Worm (Caenorhabditis elegans) whole organism, early embryonic: ENCODE measurements around the gene F35C5.12.

Source experiments
- B0310.2 ChIP-seq: sonication (generic microtip); optimal IDR thresholded peaks from 2 replicates; lab custom pipeline; 2016; ENCODE audit warnings: mild to moderate bottlenecking, missing genetic modification characterization, missing compliant biosample characterization
- F13C5.2 ChIP-seq: sonication (generic microtip); optimal IDR thresholded peaks from 2 replicates; lab custom pipeline; 2017; ENCODE audit warnings: mild to moderate bottlenecking, missing genetic modification characterization, inconsistent platforms, missing compliant biosample characterization
- aly-1 ChIP-seq: sonication (generic microtip); optimal IDR thresholded peaks from 2 replicates; lab custom pipeline; 2016; ENCODE audit warnings: missing genetic modification characterization, missing compliant biosample characterization
- ama-1 ChIP-seq: fragments of 150-350 bp; optimal IDR thresholded peaks from 2 replicates; lab custom pipeline; 2014
- ceh-13 ChIP-seq: fragments of 200-800 bp; sonication (Bioruptor generic); optimal IDR thresholded peaks from 2 replicates; lab custom pipeline; 2018; ENCODE audit warnings: mild to moderate bottlenecking, missing genetic modification characterization, missing compliant biosample characterization
- ceh-36 ChIP-seq: sonication (generic microtip); optimal IDR thresholded peaks from 2 replicates; lab custom pipeline; 2016; ENCODE audit warnings: missing genetic modification characterization, inconsistent platforms, missing compliant biosample characterization
- ets-7 ChIP-seq: sonication (generic microtip); optimal IDR thresholded peaks from 2 replicates; lab custom pipeline; 2016; ENCODE audit warnings: missing genotype, missing genetic modification characterization, missing compliant biosample characterization
- flt-1 ChIP-seq: fragments of 200-800 bp; sonication (Bioruptor generic); IDR thresholded peaks from 2 replicates; pipeline ENCODE4 v1.3.6; 2022; ENCODE audit warnings: missing genetic modification characterization, missing compliant biosample characterization
- hmbx-1 ChIP-seq: sonication (generic microtip); optimal IDR thresholded peaks from 2 replicates; lab custom pipeline; 2016; ENCODE audit warnings: mild to moderate bottlenecking, missing genetic modification characterization, missing compliant biosample characterization
- hmg-4 ChIP-seq: fragments of 200-800 bp; sonication (Bioruptor generic); optimal IDR thresholded peaks from 2 replicates; lab custom pipeline; 2018; ENCODE audit warnings: mild to moderate bottlenecking, missing genetic modification characterization, missing compliant biosample characterization
- hnd-1 ChIP-seq: sonication (generic microtip); optimal IDR thresholded peaks from 2 replicates; lab custom pipeline; 2016; ENCODE audit warnings: missing genetic modification characterization, missing compliant biosample characterization
- pes-1 ChIP-seq: fragments of 200-800 bp; sonication (Bioruptor generic); IDR thresholded peaks from 2 replicates; pipeline ENCODE4 v1.3.6; 2022; ENCODE audit warnings: missing genetic modification reagents, missing genetic modification characterization, missing compliant biosample characterization
- scrt-1 ChIP-seq: fragments of 200-800 bp; sonication (Bioruptor generic); IDR thresholded peaks from 2 replicates; pipeline ENCODE4 v1.3.6; 2022; ENCODE audit warnings: missing genetic modification characterization, missing compliant biosample characterization
- sea-1 ChIP-seq: fragments of 200-800 bp; sonication (Bioruptor generic); conservative IDR thresholded peaks from 2 replicates; pipeline ENCODE4 v1.3.6; 2022; ENCODE audit warnings: missing genetic modification characterization, missing compliant biosample characterization
- tbx-11 ChIP-seq: fragments of 200-800 bp; sonication (Bioruptor generic); IDR thresholded peaks from 2 replicates; pipeline ENCODE4 v1.3.6; 2022; ENCODE audit warnings: missing genetic modification characterization, missing compliant biosample characterization
- tbx-37 ChIP-seq: fragments of 200-800 bp; sonication (Bioruptor generic); conservative IDR thresholded peaks from 2 replicates; pipeline ENCODE4 v1.3.6; 2022; ENCODE audit warnings: missing genetic modification reagents, missing genetic modification characterization, missing compliant biosample characterization
- tra-4 ChIP-seq: sonication (generic microtip); optimal IDR thresholded peaks from 2 replicates; lab custom pipeline; 2017; ENCODE audit warnings: missing genetic modification characterization, missing compliant biosample characterization

The F35C5.12 gene

ce11 chrII:12888471-12888870 is 25.9 kb downstream of the F35C5.12 start, which contains the start of gene F35C5.3:
Gene F35C5.3, plus strand, starts transcription at chrII:12888771.
- TF ChIP-seq hnd-1 (tag; lab: Kevin White, UChicago) (no peak), tra-4 (tag; lab: Kevin White, UChicago) (no peak), B0310.2 (no peak)

- no peak for TF ChIP-seq sea-1 (GFP tag; lab: Robert Waterston, UW)
- no peak for TF ChIP-seq hmg-4 (GFP tag; lab: Kevin White, UChicago)
- TF ChIP-seq tbx-11: no peak
- no peak for TF ChIP-seq B0310.2
- TF ChIP-seq flt-1: no peak
- TF ChIP-seq ets-7 (tag; lab: Kevin White, UChicago): no peak
- no peak for TF ChIP-seq aly-1 (tag; lab: Kevin White, UChicago)
- no peak for TF ChIP-seq F13C5.2 (tag; lab: Kevin White, UChicago)
- TF ChIP-seq ama-1 (lab: Kevin White, UChicago): no peak
- TF ChIP-seq ceh-36 (tag; lab: Kevin White, UChicago): no peak
Measured at ce11 chrII:12884972-12885371, 29.4 kb downstream of the F35C5.12 start, which contains the start of gene sra-14. Gene sra-14, plus strand, starts transcription at chrII:12885272.

ce11 chrII:12880406-12880805 is 34.0 kb downstream of the F35C5.12 start, which contains the start of gene F35C5.1:
Gene F35C5.1, plus strand, starts transcription at chrII:12880804.
- TF ChIP-seq pes-1 (no peak), tbx-11 (no peak), aly-1 (tag; lab: Kevin White, UChicago) (no peak), tra-4 (tag; lab: Kevin White, UChicago) (no peak), hmbx-1 (tag; lab: Kevin White, UChicago) (no peak), F13C5.2 (tag; lab: Kevin White, UChicago) (no peak), sea-1 (GFP tag; lab: Robert Waterston, UW) (no peak), ama-1 (lab: Kevin White, UChicago) (no peak), scrt-1 (GFP tag; lab: Robert Waterston, UW) (no peak), tbx-37 (no peak), B0310.2 (no peak), ceh-36 (tag; lab: Kevin White, UChicago) (no peak)

ce11 chrII:12879758-12880157 is 34.6 kb downstream of the F35C5.12 start:
- no peak for TF ChIP-seq F13C5.2 (tag; lab: Kevin White, UChicago)
- TF ChIP-seq B0310.2: no peak
- no peak for TF ChIP-seq ceh-13
- no peak for TF ChIP-seq ets-7 (tag; lab: Kevin White, UChicago)
- TF ChIP-seq hmbx-1 (tag; lab: Kevin White, UChicago): no peak
- TF ChIP-seq pes-1: no peak
- no peak for TF ChIP-seq tbx-11
- no peak for TF ChIP-seq tra-4 (tag; lab: Kevin White, UChicago)
- no peak for TF ChIP-seq hnd-1 (tag; lab: Kevin White, UChicago)
- no peak for TF ChIP-seq ama-1 (lab: Kevin White, UChicago)
- no peak for TF ChIP-seq ceh-36 (tag; lab: Kevin White, UChicago)

ce11 chrII:12878697-12879096 is 35.7 kb downstream of the F35C5.12 start:
- no peak for TF ChIP-seq flt-1
- TF ChIP-seq hnd-1 (tag; lab: Kevin White, UChicago): no peak
- TF ChIP-seq tbx-11: no peak
- TF ChIP-seq F13C5.2 (tag; lab: Kevin White, UChicago): no peak
- TF ChIP-seq hmbx-1 (tag; lab: Kevin White, UChicago): no peak
- no peak for TF ChIP-seq hmg-4 (GFP tag; lab: Kevin White, UChicago)
- TF ChIP-seq aly-1 (tag; lab: Kevin White, UChicago): no peak
- TF ChIP-seq ama-1 (lab: Kevin White, UChicago): no peak

ce11 chrII:12878071-12878668 is 36.2 kb downstream of the F35C5.12 start, which contains the start of gene gsy-1:
Gene gsy-1, minus strand, starts transcription at chrII:12878121.
- TF ChIP-seq B0310.2: no peak
- no peak for TF ChIP-seq sea-1 (GFP tag; lab: Robert Waterston, UW)
- TF ChIP-seq pes-1: no peak

- TF ChIP-seq tra-4 (tag; lab: Kevin White, UChicago): no peak
- no peak for TF ChIP-seq F13C5.2 (tag; lab: Kevin White, UChicago)
- no peak for TF ChIP-seq hmbx-1 (tag; lab: Kevin White, UChicago)
- no peak for TF ChIP-seq ceh-36 (tag; lab: Kevin White, UChicago)
- no peak for TF ChIP-seq ama-1 (lab: Kevin White, UChicago)
- no peak for TF ChIP-seq scrt-1 (GFP tag; lab: Robert Waterston, UW)
- TF ChIP-seq sea-1 (GFP tag; lab: Robert Waterston, UW): no peak
- no peak for TF ChIP-seq aly-1 (tag; lab: Kevin White, UChicago)
Measured at ce11 chrII:12866079-12866478, 48.3 kb downstream of the F35C5.12 start.

ce11 chrII:12865604-12866003 is 48.8 kb downstream of the F35C5.12 start, which contains the start of gene snf-5:
Gene snf-5, minus strand, starts transcription at chrII:12865785.
- no peak for TF ChIP-seq ceh-36 (tag; lab: Kevin White, UChicago)
- TF ChIP-seq B0310.2: no peak
- no peak for TF ChIP-seq F13C5.2 (tag; lab: Kevin White, UChicago)
- no peak for TF ChIP-seq hmg-4 (GFP tag; lab: Kevin White, UChicago)
- no peak for TF ChIP-seq scrt-1 (GFP tag; lab: Robert Waterston, UW)
- TF ChIP-seq sea-1 (GFP tag; lab: Robert Waterston, UW): no peak
- no peak for TF ChIP-seq flt-1
- TF ChIP-seq aly-1 (tag; lab: Kevin White, UChicago): no peak
- TF ChIP-seq ets-7 (tag; lab: Kevin White, UChicago): no peak
- no peak for TF ChIP-seq tra-4 (tag; lab: Kevin White, UChicago)
- TF ChIP-seq hnd-1 (tag; lab: Kevin White, UChicago): no peak
- no peak for TF ChIP-seq ceh-13
- no peak for TF ChIP-seq tbx-37
- TF ChIP-seq pes-1: no peak
- TF ChIP-seq ama-1 (lab: Kevin White, UChicago): no peak
- no peak for TF ChIP-seq hmbx-1 (tag; lab: Kevin White, UChicago)
- TF ChIP-seq tbx-11: no peak
